Fruit fly (Drosophila melanogaster) whole organism, embryonic: Measurements from ENCODE around the gene Srr.

Source experiments
- B-H2 ChIP-seq: fragments of 200-800 bp; sonication (Bioruptor generic); optimal IDR thresholded peaks from 2 replicates; lab custom pipeline; 2018; ENCODE audit warnings: missing biosample characterization, mild to moderate bottlenecking, missing genetic modification characterization
- C15 ChIP-seq: fragments of 200-800 bp; sonication (Bioruptor generic); IDR thresholded peaks from 3 replicates; pipeline ENCODE4 v1.3.6; 2022; ENCODE audit warnings: missing biosample characterization, missing genetic modification characterization
- CG10267 ChIP-seq: fragments of 200-800 bp; sonication (Bioruptor generic); optimal IDR thresholded peaks from 2 replicates; lab custom pipeline; 2018; ENCODE audit warnings: missing biosample characterization, mild to moderate bottlenecking, missing genetic modification characterization, moderate library complexity
- CG10543 ChIP-seq: fragments of 200-800 bp; sonication (Bioruptor generic); optimal IDR thresholded peaks from 3 replicates; lab custom pipeline; 2017; ENCODE audit warnings: missing biosample characterization, mild to moderate bottlenecking, missing genetic modification characterization, moderate library complexity
- CG11093 ChIP-seq: fragments of 200-800 bp; sonication (Bioruptor generic); IDR thresholded peaks from 3 replicates; pipeline ENCODE4 v1.3.6; 2022; ENCODE audit warnings: missing biosample characterization, missing genetic modification characterization
- CG12071 ChIP-seq: fragments of 200-800 bp; sonication (Bioruptor generic); optimal IDR thresholded peaks from 3 replicates; lab custom pipeline; 2018; ENCODE audit warnings: missing biosample characterization, mild to moderate bottlenecking, missing genetic modification characterization
- CG14710 ChIP-seq: fragments of 200-800 bp; sonication (Bioruptor generic); optimal IDR thresholded peaks from 3 replicates; lab custom pipeline; 2019; ENCODE audit warnings: missing biosample characterization, mild to moderate bottlenecking, missing genetic modification characterization, moderate library complexity
- CG15269 ChIP-seq: fragments of 200-800 bp; sonication (Bioruptor generic); optimal IDR thresholded peaks from 2 replicates; lab custom pipeline; 2018; ENCODE audit warnings: missing biosample characterization, mild to moderate bottlenecking, missing genetic modification characterization, moderate library complexity
- CG17359 ChIP-seq: fragments of 200-800 bp; sonication (Bioruptor generic); optimal IDR thresholded peaks from 3 replicates; lab custom pipeline; 2018; ENCODE audit warnings: missing biosample characterization, mild to moderate bottlenecking, missing genetic modification characterization, moderate library complexity
- CG17361 ChIP-seq: fragments of 200-800 bp; sonication (Bioruptor generic); IDR thresholded peaks from 3 replicates; pipeline ENCODE4 v1.3.6; 2022; ENCODE audit warnings: missing biosample characterization, missing genetic modification characterization
- CG18011 ChIP-seq: fragments of 200-800 bp; sonication (Bioruptor generic); optimal IDR thresholded peaks from 2 replicates; lab custom pipeline; 2017; ENCODE audit warnings: missing biosample characterization, missing genetic modification characterization, mild to moderate bottlenecking, moderate library complexity, missing genotype
- CG3065 ChIP-seq: fragments of 200-800 bp; sonication (Bioruptor generic); optimal IDR thresholded peaks from 2 replicates; lab custom pipeline; 2016; ENCODE audit warnings: missing biosample characterization, missing genetic modification characterization
- CG31388 ChIP-seq: fragments of 200-800 bp; sonication (Bioruptor generic); optimal IDR thresholded peaks from 2 replicates; lab custom pipeline; 2016; ENCODE audit warnings: missing biosample characterization, missing genetic modification characterization
- CG32772 ChIP-seq: fragments of 200-800 bp; sonication (Bioruptor generic); IDR thresholded peaks from 2 replicates; pipeline ENCODE4 v1.3.6; 2022; ENCODE audit warnings: missing biosample characterization, missing genetic modification characterization
- CG4820 ChIP-seq: fragments of 200-800 bp; sonication (Bioruptor generic); optimal IDR thresholded peaks from 3 replicates; lab custom pipeline; 2016; ENCODE audit warnings: missing biosample characterization, missing genetic modification characterization
- CG7357 ChIP-seq: fragments of 200-800 bp; sonication (Bioruptor generic); IDR thresholded peaks from 3 replicates; pipeline ENCODE4 v1.3.6; 2022; ENCODE audit warnings: missing biosample characterization, missing genetic modification characterization
- CG7928 ChIP-seq: fragments of 200-800 bp; sonication (Bioruptor generic); optimal IDR thresholded peaks from 2 replicates; lab custom pipeline; 2017; ENCODE audit warnings: missing biosample characterization, mild to moderate bottlenecking, missing genetic modification characterization
- Dad ChIP-seq: fragments of 200-800 bp; sonication (Bioruptor generic); optimal IDR thresholded peaks from 3 replicates; lab custom pipeline; 2016; ENCODE audit warnings: missing biosample characterization, missing genetic modification characterization
- Dek ChIP-seq: fragments of 200-800 bp; sonication (Bioruptor generic); optimal IDR thresholded peaks from 3 replicates; lab custom pipeline; 2019; ENCODE audit warnings: missing biosample characterization, mild to moderate bottlenecking, missing genetic modification characterization, moderate library complexity
- Doc3 ChIP-seq: fragments of 200-800 bp; sonication (Bioruptor generic); IDR thresholded peaks from 3 replicates; pipeline ENCODE4 v1.3.6; 2022; ENCODE audit warnings: missing biosample characterization, missing genetic modification characterization; ENCODE audit not compliant: partially characterized antibody
- ERR ChIP-seq: fragments of 200-800 bp; sonication (Bioruptor generic); optimal IDR thresholded peaks from 2 replicates; lab custom pipeline; 2016; ENCODE audit warnings: missing biosample characterization, missing genetic modification characterization
- HLHmδ ChIP-seq: fragments of 200-800 bp; sonication (Bioruptor generic); optimal IDR thresholded peaks from 2 replicates; lab custom pipeline; 2018; ENCODE audit warnings: missing biosample characterization, mild to moderate bottlenecking, missing genetic modification characterization, moderate library complexity
- Neu2 ChIP-seq: fragments of 200-800 bp; sonication (Bioruptor generic); optimal IDR thresholded peaks from 3 replicates; lab custom pipeline; 2016; ENCODE audit warnings: missing biosample characterization, missing genetic modification characterization, borderline replicate concordance
- Scr ChIP-seq: fragments of 200-800 bp; sonication (Bioruptor generic); IDR thresholded peaks from 2 replicates; pipeline ENCODE4 v1.3.6; 2022; ENCODE audit warnings: missing biosample characterization, missing genetic modification characterization; ENCODE audit not compliant: partially characterized antibody
- Trl ChIP-seq, 3 experiments: fragments of >200 bp in 2 of 3; fragments of 200-800 bp in 1 of 3; sonication (Bioruptor generic) in 1 of 3; optimal IDR thresholded peaks; 2 replicates in 1 of 3; 3 replicates in 2 of 3; lab custom pipeline; 2016 to 2017; ENCODE audit warnings: missing biosample characterization in 1 of 3, missing genetic modification characterization in 1 of 3
- abd-A ChIP-seq: fragments of 200-800 bp; sonication (Bioruptor generic); optimal IDR thresholded peaks from 3 replicates; lab custom pipeline; 2019; ENCODE audit warnings: missing biosample characterization, mild to moderate bottlenecking, missing genetic modification characterization, moderate library complexity
- ara ChIP-seq: fragments of 200-800 bp; sonication (Bioruptor generic); IDR thresholded peaks from 2 replicates; pipeline ENCODE4 v1.3.6; 2022; ENCODE audit warnings: missing biosample characterization, missing genetic modification characterization
- ato ChIP-seq: fragments of 200-800 bp; sonication (Bioruptor generic); IDR thresholded peaks from 2 replicates; pipeline ENCODE4 v1.3.6; 2022; ENCODE audit warnings: missing biosample characterization, missing genetic modification characterization; ENCODE audit not compliant: partially characterized antibody
- cad ChIP-seq: fragments of >200 bp; optimal IDR thresholded peaks from 2 replicates; lab custom pipeline; 2017; ENCODE audit warnings: missing biosample characterization, missing genetic modification characterization
- en ChIP-seq: fragments of 200-800 bp; sonication (Bioruptor generic); optimal IDR thresholded peaks from 2 replicates; lab custom pipeline; 2016; ENCODE audit warnings: missing biosample characterization, missing genetic modification characterization
- fu2 ChIP-seq: fragments of 200-800 bp; sonication (Bioruptor generic); optimal IDR thresholded peaks from 2 replicates; lab custom pipeline; 2016; ENCODE audit warnings: missing biosample characterization, missing genetic modification characterization
- hb ChIP-seq: fragments of 200-800 bp; sonication (Bioruptor generic); IDR thresholded peaks from 3 replicates; pipeline ENCODE4 v1.3.6; 2022; ENCODE audit warnings: missing biosample characterization, missing genetic modification characterization; ENCODE audit not compliant: partially characterized antibody
- hkb ChIP-seq, 2 experiments: fragments of 200-800 bp in 1 of 2; fragments of >200 bp in 1 of 2; sonication (Bioruptor generic) in 1 of 2; IDR thresholded peaks in 1 of 2; optimal IDR thresholded peaks in 1 of 2; 2 replicates each; pipeline versions ENCODE4 v1.3.6 to Lab custom; 2017 to 2022; ENCODE audit warnings: missing biosample characterization in 1 of 2, missing genetic modification characterization in 1 of 2
- inv ChIP-seq: fragments of 200-800 bp; sonication (Bioruptor generic); IDR thresholded peaks from 2 replicates; pipeline ENCODE4 v1.3.6; 2022; ENCODE audit warnings: missing biosample characterization, missing genetic modification characterization; ENCODE audit not compliant: partially characterized antibody
- jigr1 ChIP-seq: fragments of 200-800 bp; sonication (Bioruptor generic); IDR thresholded peaks from 3 replicates; pipeline ENCODE4 v1.3.6; 2022; ENCODE audit warnings: missing biosample characterization, missing genetic modification characterization
- ken ChIP-seq: fragments of 200-800 bp; sonication (Bioruptor generic); IDR thresholded peaks from 3 replicates; pipeline ENCODE4 v1.3.6; 2022; ENCODE audit warnings: missing biosample characterization, missing genetic modification characterization
- lab ChIP-seq: fragments of 200-800 bp; sonication (Bioruptor generic); optimal IDR thresholded peaks from 3 replicates; lab custom pipeline; 2017; ENCODE audit warnings: missing biosample characterization, missing genetic modification characterization, mild to moderate bottlenecking, moderate library complexity, missing genetic modification reagents
- lbe ChIP-seq: fragments of 200-800 bp; sonication (Bioruptor generic); optimal IDR thresholded peaks from 2 replicates; lab custom pipeline; 2016; ENCODE audit warnings: missing biosample characterization, mild to moderate bottlenecking, missing genetic modification characterization
- pnt ChIP-seq: fragments of 200-800 bp; sonication (Bioruptor generic); optimal IDR thresholded peaks from 3 replicates; lab custom pipeline; 2016; ENCODE audit warnings: missing biosample characterization, missing genetic modification characterization
- pros ChIP-seq: fragments of 200-800 bp; sonication (Bioruptor generic); optimal IDR thresholded peaks from 3 replicates; lab custom pipeline; 2019; ENCODE audit warnings: missing biosample characterization, mild to moderate bottlenecking, missing genetic modification characterization, moderate library complexity
- ranshi ChIP-seq: fragments of 200-800 bp; sonication (Bioruptor generic); IDR thresholded peaks from 2 replicates; pipeline ENCODE4 v1.3.6; 2022; ENCODE audit warnings: missing biosample characterization, missing genetic modification characterization
- repo ChIP-seq: fragments of 200-800 bp; sonication (Bioruptor generic); optimal IDR thresholded peaks from 2 replicates; lab custom pipeline; 2016; ENCODE audit warnings: missing biosample characterization, missing genetic modification characterization
- ro ChIP-seq: fragments of 200-800 bp; sonication (Bioruptor generic); IDR thresholded peaks from 2 replicates; pipeline ENCODE4 v1.3.6; 2022; ENCODE audit warnings: missing biosample characterization, missing genetic modification characterization
- run ChIP-seq: fragments of 200-800 bp; sonication (Bioruptor generic); optimal IDR thresholded peaks from 3 replicates; lab custom pipeline; 2018; ENCODE audit warnings: missing biosample characterization, mild to moderate bottlenecking, missing genetic modification characterization
- seq ChIP-seq: fragments of 200-800 bp; sonication (Bioruptor generic); IDR thresholded peaks from 2 replicates; pipeline ENCODE4 v1.3.6; 2022; ENCODE audit warnings: missing biosample characterization, missing genetic modification characterization
- shn ChIP-seq: fragments of 200-800 bp; sonication (Bioruptor generic); optimal IDR thresholded peaks from 3 replicates; lab custom pipeline; 2016; ENCODE audit warnings: missing biosample characterization, missing genetic modification characterization
- sob ChIP-seq: fragments of 200-800 bp; sonication (Bioruptor generic); IDR thresholded peaks from 2 replicates; pipeline ENCODE4 v1.3.6; 2022; ENCODE audit warnings: missing biosample characterization, missing genetic modification characterization
- tgo ChIP-seq: fragments of 200-800 bp; sonication (Bioruptor generic); IDR thresholded peaks from 3 replicates; pipeline ENCODE4 v1.3.6; 2022; ENCODE audit warnings: missing biosample characterization, missing genetic modification characterization
- tin ChIP-seq: fragments of 200-800 bp; sonication (Bioruptor generic); optimal IDR thresholded peaks from 3 replicates; lab custom pipeline; 2016; ENCODE audit warnings: missing biosample characterization, missing genetic modification characterization
- trem ChIP-seq: fragments of 200-800 bp; optimal IDR thresholded peaks from 3 replicates; lab custom pipeline; 2019; ENCODE audit warnings: missing biosample characterization, mild to moderate bottlenecking, missing genetic modification characterization, moderate library complexity
- yki ChIP-seq: fragments of >200 bp; optimal IDR thresholded peaks from 3 replicates; lab custom pipeline; 2018

Srr gene

DNA sequence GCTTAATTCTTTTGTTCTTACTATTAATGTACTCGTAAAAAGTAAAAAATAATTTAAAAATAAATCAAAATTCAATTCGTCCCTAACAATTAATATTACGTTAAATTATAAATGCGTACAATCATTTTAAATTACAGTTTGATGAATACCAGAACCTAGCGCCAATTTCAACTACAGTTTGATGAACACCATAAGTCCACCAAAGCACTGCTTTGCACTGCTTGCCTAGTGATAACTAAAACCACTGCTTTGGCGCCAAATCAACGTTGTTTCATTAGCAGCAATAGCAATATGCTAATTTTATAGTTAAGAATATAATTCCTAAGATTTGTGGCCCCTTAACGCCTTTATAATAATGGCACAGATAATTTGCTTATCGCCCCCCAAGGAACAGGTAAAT lies 36.4 kb upstream of the Srr start (continued):
- TF ChIP-seq Trl (optimal IDR thresholded peaks at IDR 0.05; lab: Kevin White, UChicago) (no peak), Trl (GFP tag; optimal IDR thresholded peaks at IDR 0.05; lab: Kevin White, UChicago) (no peak), pnt (no peak), Doc3 (GFP tag; lab: Robert Waterston, UW) (no peak), tin (GFP tag; lab: Kevin White, UChicago) (no peak), ken (GFP tag; lab: Robert Waterston, UW) (no peak), CG12071 (GFP tag; lab: Kevin White, UChicago) (no peak), en (GFP tag; lab: Kevin White, UChicago) (no peak), CG15269 (tag; lab: Kevin White, UChicago) (no peak), run (no peak), ara (no peak), B-H2 (no peak), ato (GFP tag; lab: Robert Waterston, UW) (no peak), tgo (no peak), seq (GFP tag; lab: Robert Waterston, UW) (no peak), ranshi (GFP tag; lab: Robert Waterston, UW) (no peak), Dad (GFP tag; lab: Kevin White, UChicago) (no peak), Dek (tag; lab: Kevin White, UChicago) (peak; percentile 27), CG10267 (tag; lab: Kevin White, UChicago) (no peak), inv (GFP tag; lab: Robert Waterston, UW) (no peak), CG18011 (GFP tag; lab: Kevin White, UChicago) (no peak), CG10543 (GFP tag; lab: Kevin White, UChicago) (no peak), CG32772 (GFP tag; lab: Robert Waterston, UW) (no peak), CG17359 (tag; lab: Kevin White, UChicago) (no peak), Scr (GFP tag; lab: Robert Waterston, UW) (no peak), C15 (no peak), yki (peak; percentile 17), ro (GFP tag; lab: Robert Waterston, UW) (no peak), trem (tag; lab: Kevin White, UChicago) (no peak), sob (GFP tag; lab: Robert Waterston, UW) (no peak), cad (GFP tag; lab: Kevin White, UChicago) (peak; percentile 92), HLHmδ (GFP tag; lab: Kevin White, UChicago) (no peak), fu2 (GFP tag; lab: Kevin White, UChicago) (no peak), CG14710 (no peak), lab (no peak), lbe (GFP tag; lab: Kevin White, UChicago) (no peak), ERR (GFP tag; lab: Kevin White, UChicago) (no peak), CG7928 (no peak), CG11093 (GFP tag; lab: Robert Waterston, UW) (no peak), CG17361 (no peak), CG7357 (GFP tag; lab: Robert Waterston, UW) (no peak), shn (GFP tag; lab: Kevin White, UChicago) (no peak), pros (GFP tag; lab: Kevin White, UChicago) (no peak), repo (GFP tag; lab: Kevin White, UChicago) (no peak), CG31388 (GFP tag; lab: Kevin White, UChicago) (no peak), Neu2 (no peak), hb (GFP tag; lab: Robert Waterston, UW) (no peak), abd-A (tag; lab: Kevin White, UChicago) (peak; percentile 40), jigr1 (GFP tag; lab: Robert Waterston, UW) (no peak), CG4820 (GFP tag; lab: Kevin White, UChicago) (no peak), hkb (optimal IDR thresholded peaks at IDR 0.05; lab: Kevin White, UChicago) (no peak), hkb (GFP tag; IDR thresholded peaks at IDR 0.05; lab: Robert Waterston, UW) (no peak), CG3065 (GFP tag; lab: Kevin White, UChicago) (no peak)
